Worm (Caenorhabditis elegans): ENCODE measurements around the gene ZC262.7.

Gene ZC262.7

DNA sequence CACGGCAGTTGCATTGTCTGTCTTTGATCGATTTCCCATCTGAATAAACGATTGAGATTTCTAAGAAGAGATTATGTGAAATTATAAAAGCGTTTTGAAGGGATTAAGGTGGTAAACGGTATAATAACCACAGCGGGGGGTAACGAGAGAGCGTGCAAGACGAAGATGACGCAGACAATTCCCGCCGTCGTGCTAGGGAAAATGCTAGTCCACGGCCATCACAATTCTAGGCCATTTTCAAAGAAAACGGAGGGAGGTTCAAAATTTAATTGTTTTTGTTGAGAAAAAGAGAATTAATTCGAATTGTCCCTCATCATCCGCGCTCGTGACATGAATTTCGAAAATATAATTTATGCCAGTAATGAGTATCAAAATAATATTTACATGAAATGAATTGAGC, 25.0 kb downstream of the ZC262.7 start, which contains the start of gene F10E9.11 (continued):
- peak; percentile 39 for TF ChIP-seq F23B12.7 (tag; optimal IDR thresholded peaks at IDR 0.05; ENCODE audit: insufficient read depth)
- TF ChIP-seq F55B11.4 (tag; optimal IDR thresholded peaks at IDR 0.05; ENCODE audit: borderline replicate concordance, insufficient read depth), result no peak
- TF ChIP-seq hsf-1 (GFP tag; IDR thresholded peaks at IDR 0.05), result 0 out of 2 replicates have a peak, but pooled peaks have one; percentile 5
- peak; percentile 58; the same call in 1 of the 2 replicates for TF ChIP-seq K11D2.4 (GFP tag; IDR thresholded peaks at IDR 0.05)
- no peak for TF ChIP-seq atf-7 (tag; optimal IDR thresholded peaks at IDR 0.05)
- peak; percentile 94 for TF ChIP-seq lin-54 (GFP tag; optimal IDR thresholded peaks at IDR 0.05)
- no peak for TF ChIP-seq rpc-1 (optimal IDR thresholded peaks at IDR 0.05)
- TF ChIP-seq rpc-1 (tag; optimal IDR thresholded peaks at IDR 0.05), result no peak
- peak; percentile 69 for TF ChIP-seq lsl-1 (GFP tag; optimal IDR thresholded peaks at IDR 0.05)
- TF ChIP-seq zfh-2 (GFP tag; conservative IDR thresholded peaks at IDR 0.05), result no peak
- no peak for TF ChIP-seq T26A5.8 (tag; optimal IDR thresholded peaks at IDR 0.05)
- TF ChIP-seq Y95B8A.8 (GFP tag; IDR thresholded peaks at IDR 0.05), result peak; percentile 58; the same call in 1 of the 2 replicates
- TF ChIP-seq mes-4 (tag; optimal IDR thresholded peaks at IDR 0.05), result no peak
- TF ChIP-seq ceh-91 (GFP tag; IDR thresholded peaks at IDR 0.05), result 0 out of 2 replicates have a peak, but pooled peaks have one; percentile 55
- peak; percentile 74 for TF ChIP-seq B0019.2 (GFP tag; conservative IDR thresholded peaks at IDR 0.05)
- peak; percentile 62 for TF ChIP-seq ekl-4 (GFP tag; IDR thresholded peaks at IDR 0.05)
- TF ChIP-seq attf-6 (GFP tag; IDR thresholded peaks at IDR 0.05), result no peak
- TF ChIP-seq athp-1 (tag; optimal IDR thresholded peaks at IDR 0.05), result peak; percentile 76
- peak; percentile 90 for TF ChIP-seq efl-1 (GFP tag; optimal IDR thresholded peaks at IDR 0.05)
- no peak for TF ChIP-seq cebp-2 (GFP tag; IDR thresholded peaks at IDR 0.05)
- TF ChIP-seq madf-3 (GFP tag; IDR thresholded peaks at IDR 0.05), result peak; percentile 85; the same call in 1 of the 2 replicates
- peak; percentile 32 for TF ChIP-seq xnd-1 (tag; optimal IDR thresholded peaks at IDR 0.05)
- no peak for TF ChIP-seq Y79H2A.3 (GFP tag; conservative IDR thresholded peaks at IDR 0.05)
- no peak for TF ChIP-seq sptf-2 (GFP tag; optimal IDR thresholded peaks at IDR 0.05)
- TF ChIP-seq hmg-1.2 (GFP tag; IDR thresholded peaks at IDR 0.05), result peak; percentile 96
- TF ChIP-seq nfya-1 (tag; optimal IDR thresholded peaks at IDR 0.05; ENCODE audit: borderline replicate concordance, insufficient read depth), result no peak
- peak; percentile 43 for TF ChIP-seq snpc-1.3 (tag; optimal IDR thresholded peaks at IDR 0.05; ENCODE audit: insufficient read depth)
- TF ChIP-seq snpc-1.1 (tag; optimal IDR thresholded peaks at IDR 0.05; ENCODE audit: insufficient read depth), result peak; percentile 45
- TF ChIP-seq akir-1 (GFP tag; optimal IDR thresholded peaks at IDR 0.05), result peak; percentile 75
- TF ChIP-seq pbrm-1 (GFP tag; IDR thresholded peaks at IDR 0.05), result peak; percentile 78
- no peak for TF ChIP-seq snpc-4 (GFP tag; optimal IDR thresholded peaks at IDR 0.05)
- TF ChIP-seq snpc-4 (tag; optimal IDR thresholded peaks at IDR 0.05), result peak in 2 of 4 experiments; percentile 37 to 56
- peak; percentile 82 for TF ChIP-seq rcor-1 (GFP tag; IDR thresholded peaks at IDR 0.05)
- TF ChIP-seq ceh-27 (GFP tag; optimal IDR thresholded peaks at IDR 0.05), result peak; percentile 95
- peak; percentile 28 for TF ChIP-seq tlf-1 (GFP tag; optimal IDR thresholded peaks at IDR 0.05)
- peak; percentile 39 for TF ChIP-seq ztf-18 (tag; optimal IDR thresholded peaks at IDR 0.05)
- no peak for TF ChIP-seq mel-28 (tag; optimal IDR thresholded peaks at IDR 0.05; ENCODE audit: borderline replicate concordance)
- peak; percentile 36 for TF ChIP-seq chd-7 (tag; optimal IDR thresholded peaks at IDR 0.05)
- no peak for TF ChIP-seq egl-44 (GFP tag; IDR thresholded peaks at IDR 0.05)
- TF ChIP-seq egrh-3 (GFP tag; IDR thresholded peaks at IDR 0.05), result 0 out of 2 replicates have a peak, but pooled peaks have one; percentile 14
- TF ChIP-seq nfyb-1 (GFP tag; IDR thresholded peaks at IDR 0.05), result peak; percentile 64
- peak; percentile 42 for TF ChIP-seq lin-40 (tag; optimal IDR thresholded peaks at IDR 0.05)
- TF ChIP-seq ceh-100 (GFP tag; IDR thresholded peaks at IDR 0.05), result peak; percentile 56; the same call in 1 of the 2 replicates
- peak; percentile 88 for TF ChIP-seq dpl-1 (GFP tag; optimal IDR thresholded peaks at IDR 0.05)
- peak; percentile 83; the same call in 1 of the 2 replicates for TF ChIP-seq bed-2 (GFP tag; IDR thresholded peaks at IDR 0.05)
- peak; percentile 89 for TF ChIP-seq unc-130 (GFP tag; optimal IDR thresholded peaks at IDR 0.05)
- TF ChIP-seq madf-6 (GFP tag; IDR thresholded peaks at IDR 0.05), result peak; percentile 84
- no peak for TF ChIP-seq repo-1 (tag; optimal IDR thresholded peaks at IDR 0.05)
